Worm (Caenorhabditis elegans) whole organism, L4 larva: ENCODE results near the gene ceh-86.

ENCODE experiments used
- D1046.2 ChIP-seq: fragments of 200-800 bp; sonication (Bioruptor generic); IDR thresholded peaks from 2 replicates; pipeline ENCODE4 v1.3.6; 2022; ENCODE audit warnings: missing genetic modification characterization, missing compliant biosample characterization
- F26F4.8 ChIP-seq: fragments of 200-800 bp; sonication (Bioruptor generic); conservative IDR thresholded peaks from 2 replicates; pipeline ENCODE4 v1.3.6; 2022; ENCODE audit warnings: missing genetic modification characterization, missing compliant biosample characterization
- T20F7.1 ChIP-seq: fragments of 200-800 bp; sonication (Bioruptor generic); optimal IDR thresholded peaks from 2 replicates; lab custom pipeline; 2018; ENCODE audit warnings: mild to moderate bottlenecking, missing genetic modification characterization, missing compliant biosample characterization
- T26A8.4 ChIP-seq: fragments of 200-800 bp; sonication (Bioruptor generic); IDR thresholded peaks from 2 replicates; pipeline ENCODE4 v1.3.6; 2022; ENCODE audit warnings: missing genetic modification characterization, missing compliant biosample characterization
- Y48G9A.11 ChIP-seq: fragments of 200-800 bp; sonication (Bioruptor generic); IDR thresholded peaks from 2 replicates; pipeline ENCODE4 v1.3.6; 2022; ENCODE audit warnings: missing genetic modification reagents, missing genetic modification characterization, missing compliant biosample characterization
- Y75B8A.6 ChIP-seq: fragments of 200-800 bp; sonication (Bioruptor generic); IDR thresholded peaks from 2 replicates; pipeline ENCODE4 v1.3.6; 2022; ENCODE audit warnings: missing genetic modification reagents, missing genetic modification characterization, missing compliant biosample characterization
- ZK337.2 ChIP-seq: fragments of 200-800 bp; sonication (Bioruptor generic); IDR thresholded peaks from 2 replicates; pipeline ENCODE4 v1.3.6; 2022; ENCODE audit warnings: missing genetic modification reagents, missing genetic modification characterization, missing compliant biosample characterization
- aha-1 ChIP-seq: fragments of 150-350 bp; peaks from one replicate; lab custom pipeline; 2014; ENCODE audit warnings: missing biosample characterization, missing genetic modification characterization
- ceh-32 ChIP-seq: sonication (generic microtip); optimal IDR thresholded peaks from 2 replicates; lab custom pipeline; 2016; ENCODE audit warnings: mild to moderate bottlenecking, missing genetic modification characterization, missing compliant biosample characterization; ENCODE audit not compliant: poor library complexity
- ceh-44 ChIP-seq: fragments of 200-800 bp; sonication (Bioruptor generic); IDR thresholded peaks from 2 replicates; pipeline ENCODE4 v1.3.6; 2022; ENCODE audit warnings: missing genetic modification reagents, missing genetic modification characterization, missing compliant biosample characterization
- ceh-62 ChIP-seq: sonication (generic microtip); optimal IDR thresholded peaks from 2 replicates; lab custom pipeline; 2017; ENCODE audit warnings: missing biosample characterization, missing genetic modification characterization
- cey-2 ChIP-seq: sonication (generic microtip); optimal IDR thresholded peaks from 3 replicates; lab custom pipeline; 2017; ENCODE audit warnings: missing genetic modification characterization, mild to moderate bottlenecking, missing compliant biosample characterization, antibody characterized with exemption, borderline replicate concordance; ENCODE audit not compliant: insufficient read depth
- ctbp-1 ChIP-seq: fragments of 200-800 bp; sonication (Bioruptor generic); IDR thresholded peaks from 2 replicates; pipeline ENCODE4 v1.3.6; 2022; ENCODE audit warnings: missing genetic modification reagents, missing genetic modification characterization, missing compliant biosample characterization
- daf-16 ChIP-seq, 3 experiments: sonication (generic microtip); optimal IDR thresholded peaks; 2 replicates each; lab custom pipeline; 2016 to 2017; ENCODE audit warnings: missing genetic modification characterization in 3 of 3, missing genetic modification reagents in 3 of 3, mild to moderate bottlenecking in 2 of 3, missing compliant biosample characterization in 2 of 3, missing biosample characterization in 1 of 3, moderate library complexity in 1 of 3
- dmd-6 ChIP-seq: fragments of 200-800 bp; sonication (Bioruptor generic); IDR thresholded peaks from 2 replicates; pipeline ENCODE4 v1.3.6; 2022; ENCODE audit warnings: missing genetic modification reagents, missing genetic modification characterization, missing compliant biosample characterization
- dmd-8 ChIP-seq: fragments of 200-800 bp; sonication (Bioruptor generic); IDR thresholded peaks from 2 replicates; pipeline ENCODE4 v1.3.6; 2022; ENCODE audit warnings: missing genetic modification characterization, missing compliant biosample characterization
- dpl-1 ChIP-seq: fragments of 150-350 bp; optimal IDR thresholded peaks from 2 replicates; lab custom pipeline; 2014; ENCODE audit warnings: missing biosample characterization, missing genetic modification reagents, missing genetic modification characterization
- egl-43 ChIP-seq: fragments of 200-800 bp; sonication (Bioruptor generic); IDR thresholded peaks from 2 replicates; pipeline ENCODE4 v1.3.6; 2022; ENCODE audit warnings: missing genetic modification reagents, missing genetic modification characterization, missing compliant biosample characterization
- fkh-10 ChIP-seq: fragments of 150-350 bp; optimal IDR thresholded peaks from 2 replicates; lab custom pipeline; 2014; ENCODE audit warnings: missing biosample characterization, missing genetic modification reagents, missing genetic modification characterization
- gei-8 ChIP-seq: fragments of 200-800 bp; sonication (Bioruptor generic); optimal IDR thresholded peaks from 2 replicates; lab custom pipeline; 2018; ENCODE audit warnings: mild to moderate bottlenecking, missing genetic modification characterization, missing compliant biosample characterization
- hmg-1.1 ChIP-seq: fragments of 200-800 bp; sonication (Bioruptor generic); IDR thresholded peaks from 2 replicates; pipeline ENCODE4 v1.3.6; 2022; ENCODE audit warnings: missing genetic modification reagents, missing genetic modification characterization, missing compliant biosample characterization
- mes-2 ChIP-seq: sonication (generic microtip); optimal IDR thresholded peaks from 2 replicates; lab custom pipeline; 2016; ENCODE audit warnings: missing genotype, mild to moderate bottlenecking, missing genetic modification characterization, missing compliant biosample characterization; ENCODE audit not compliant: poor library complexity, severe bottlenecking
- nhr-10 ChIP-seq: fragments of 150-350 bp; optimal IDR thresholded peaks from 2 replicates; lab custom pipeline; 2014; ENCODE audit warnings: missing biosample characterization, missing genetic modification characterization
- nhr-11 ChIP-seq: fragments of 150-350 bp; optimal IDR thresholded peaks from 2 replicates; lab custom pipeline; 2014; ENCODE audit warnings: missing biosample characterization, missing genetic modification characterization
- nhr-28 ChIP-seq: fragments of 150-350 bp; optimal IDR thresholded peaks from 2 replicates; lab custom pipeline; 2014; ENCODE audit warnings: missing biosample characterization, missing genetic modification characterization
- nhr-41 ChIP-seq: fragments of 200-800 bp; sonication (Bioruptor generic); IDR thresholded peaks from 2 replicates; pipeline ENCODE4 v1.3.6; 2022; ENCODE audit warnings: missing genetic modification reagents, missing genetic modification characterization, missing compliant biosample characterization
- nhr-48 ChIP-seq: sonication (generic microtip); optimal IDR thresholded peaks from 2 replicates; lab custom pipeline; 2016; ENCODE audit warnings: mild to moderate bottlenecking, missing genetic modification characterization, missing compliant biosample characterization
- sdz-12 ChIP-seq: fragments of 200-800 bp; sonication (Bioruptor generic); optimal IDR thresholded peaks from 2 replicates; lab custom pipeline; 2018; ENCODE audit warnings: mild to moderate bottlenecking, missing genetic modification characterization, missing compliant biosample characterization
- snpc-4 ChIP-seq: fragments of 150-350 bp; optimal IDR thresholded peaks from 2 replicates; lab custom pipeline; 2014; ENCODE audit warnings: missing biosample characterization, missing genetic modification characterization
- unc-130 ChIP-seq: sonication (generic microtip); optimal IDR thresholded peaks from 2 replicates; lab custom pipeline; 2016; ENCODE audit warnings: missing genetic modification reagents, missing genetic modification characterization, missing compliant biosample characterization
- unc-62 ChIP-seq, 3 experiments: fragments of 150-350 bp in 1 of 3; sonication (generic microtip); optimal IDR thresholded peaks in 2 of 3; peaks in 1 of 3; 1 replicate in 1 of 3; 2 replicates in 2 of 3; lab custom pipeline; 2014 to 2017; ENCODE audit warnings: missing biosample characterization in 3 of 3, missing genetic modification characterization in 3 of 3, missing genetic modification reagents in 3 of 3, missing genotype in 1 of 3
- zag-1 ChIP-seq: fragments of 150-350 bp; optimal IDR thresholded peaks from 2 replicates; lab custom pipeline; 2014; ENCODE audit warnings: missing biosample characterization, missing genetic modification characterization
- zfp-2 ChIP-seq: sonication (generic microtip); optimal IDR thresholded peaks from 2 replicates; lab custom pipeline; 2016; ENCODE audit warnings: mild to moderate bottlenecking, missing genetic modification characterization, missing compliant biosample characterization
- ztf-11 ChIP-seq: fragments of 150-350 bp; optimal IDR thresholded peaks from 2 replicates; lab custom pipeline; 2014; ENCODE audit warnings: missing biosample characterization, missing genetic modification characterization
- ztf-7 ChIP-seq: fragments of 150-350 bp; optimal IDR thresholded peaks from 2 replicates; lab custom pipeline; 2014; ENCODE audit warnings: missing biosample characterization, missing genetic modification characterization

Gene ceh-86

DNA sequence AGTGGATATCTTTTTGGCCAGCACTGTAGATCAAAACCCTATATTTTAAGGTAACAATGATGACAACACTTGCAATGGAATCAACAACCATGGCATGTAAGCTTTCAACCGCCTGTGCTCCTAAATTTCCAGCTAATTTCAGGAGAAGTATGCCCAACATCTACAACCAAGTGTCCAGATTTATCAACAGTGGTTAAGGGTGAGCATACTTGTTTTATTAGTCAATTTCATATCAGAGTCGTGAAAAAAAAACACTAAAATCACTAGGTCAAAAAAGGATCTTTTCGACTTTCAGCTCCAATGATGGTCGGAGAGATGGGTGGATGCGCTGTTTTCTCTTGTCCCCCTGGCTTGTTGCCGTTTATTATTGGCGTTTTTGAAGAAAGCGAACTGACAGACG lies 27.9 kb downstream of the ceh-86 start, which contains the start of gene F16G10.1:
TSS of gene F16G10.1 (plus strand) at position 301 of the 400 bp plus-strand sequence.
- TF ChIP-seq dmd-8 (GFP tag; lab: Robert Waterston, UW) (no peak), unc-62 (GFP tag; optimal IDR thresholded peaks at IDR 0.05 in 1 of 2; lab: Kevin White, UChicago) (peak in 1 of 2 experiments; percentile 52), unc-62 (tag; optimal IDR thresholded peaks at IDR 0.05; lab: Kevin White, UChicago) (no peak)

DNA sequence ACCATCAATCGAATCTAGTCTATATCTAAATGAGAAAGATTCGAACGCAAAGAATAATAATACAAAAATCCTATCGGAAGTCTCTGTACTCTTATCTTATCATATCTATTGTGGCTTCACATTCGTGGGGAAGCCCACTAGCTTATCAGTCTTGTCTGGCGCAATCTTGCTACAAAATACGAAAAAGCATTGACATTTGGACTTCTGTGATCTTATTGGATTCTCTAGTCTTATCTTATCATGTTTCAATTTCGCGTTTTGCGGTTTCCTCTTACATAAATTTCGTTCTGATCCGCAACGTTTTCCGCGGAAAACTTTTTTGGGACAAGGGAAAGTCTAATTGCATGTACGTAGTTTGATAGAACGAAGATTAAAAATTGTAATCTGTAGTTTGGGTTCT lies 32.1 kb downstream of the ceh-86 start:
- TF ChIP-seq hmg-1.1 (no peak), aha-1 (tag; lab: Kevin White, UChicago) (peak; percentile 43), fkh-10 (no peak), nhr-48 (tag; lab: Kevin White, UChicago) (no peak), nhr-28 (peak; percentile 95)

DNA sequence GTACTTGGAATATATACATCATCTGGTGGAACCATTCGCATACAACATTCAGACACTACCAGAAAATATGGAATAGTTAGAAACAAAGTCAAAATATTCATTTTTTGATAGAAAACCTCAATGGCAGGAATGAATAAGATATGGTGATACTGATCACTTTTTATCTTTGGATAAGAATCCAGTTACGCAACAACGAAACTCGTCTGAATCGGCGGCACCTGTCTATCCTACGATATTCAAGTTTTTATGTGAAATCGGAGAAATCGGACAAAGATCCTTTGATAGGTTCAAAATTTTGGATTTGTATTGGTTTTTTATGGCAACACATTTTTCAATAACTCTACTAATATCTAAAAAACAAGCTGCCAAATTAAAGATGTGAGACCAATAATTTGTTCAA lies 33.0 kb downstream of the ceh-86 start, which contains the start of gene F16G10.14:
TSS of gene F16G10.14 (minus strand) at position 101 of the 400 bp plus-strand sequence.
- TF ChIP-seq snpc-4 (tag; lab: Kevin White, UChicago) (no peak), Y75B8A.6 (no peak), zfp-2 (tag; lab: Kevin White, UChicago) (no peak), zag-1 (tag; lab: Kevin White, UChicago) (no peak), T20F7.1 (no peak), nhr-10 (tag; lab: Kevin White, UChicago) (no peak), egl-43 (GFP tag; lab: Robert Waterston, UW) (no peak), dmd-6 (GFP tag; lab: Robert Waterston, UW) (no peak), unc-130 (no peak), fkh-10 (no peak), D1046.2 (GFP tag; lab: Robert Waterston, UW) (no peak), sdz-12 (no peak), ceh-44 (GFP tag; lab: Robert Waterston, UW) (no peak), nhr-11 (no peak), cey-2 (tag; lab: Kevin White, UChicago) (no peak), ztf-11 (no peak), mes-2 (tag; lab: Kevin White, UChicago) (no peak)

- no peak for TF ChIP-seq ctbp-1 (GFP tag; lab: Robert Waterston, UW)
- no peak for TF ChIP-seq dpl-1 (GFP tag; lab: Kevin White, UChicago)
- TF ChIP-seq F26F4.8 (GFP tag; lab: Robert Waterston, UW) = no peak
- TF ChIP-seq ZK337.2 (GFP tag; lab: Robert Waterston, UW) = no peak
- TF ChIP-seq T26A8.4 = no peak
- no peak for TF ChIP-seq daf-16 (GFP tag; optimal IDR thresholded peaks at IDR 0.05; lab: Kevin White, UChicago)
- no peak for TF ChIP-seq daf-16 (tag; optimal IDR thresholded peaks at IDR 0.05; lab: Kevin White, UChicago)
- no peak for TF ChIP-seq Y48G9A.11 (GFP tag; lab: Robert Waterston, UW)
- no peak for TF ChIP-seq gei-8 (GFP tag; lab: Kevin White, UChicago)
- TF ChIP-seq nhr-41 (GFP tag; lab: Robert Waterston, UW) = no peak
- no peak for TF ChIP-seq ceh-32 (tag; lab: Kevin White, UChicago)
- TF ChIP-seq ceh-62 (tag; lab: Kevin White, UChicago) = no peak
- no peak for TF ChIP-seq ztf-7 (tag; lab: Kevin White, UChicago)
Observed at ce11 chrII:2395864-2396263, 36.0 kb downstream of the ceh-86 start, which contains the start of gene F16G10.13. TSS of gene F16G10.13 (minus strand) at chrII:2395964.
